Fruit fly (Drosophila melanogaster): ENCODE data around the gene Scgalpha.

Gene Scgalpha

dm6 chr2L:8302766-8303479, at the start of gene Scgalpha, which contains the start of gene wol:
TSS of gene Scgalpha (plus strand) at chr2L:8303429.
TSS of gene wol (minus strand) at chr2L:8302985.
- no peak for TF ChIP-seq CG17801 (GFP tag; optimal IDR thresholded peaks at IDR 0.05; ENCODE audit: partially characterized antibody)

dm6 chr2L:8255406-8255805, 47.8 kb upstream of the Scgalpha start:
- no peak for TF ChIP-seq CG17801 (GFP tag; optimal IDR thresholded peaks at IDR 0.05; ENCODE audit: partially characterized antibody)

- no peak for TF ChIP-seq CG17801 (GFP tag; optimal IDR thresholded peaks at IDR 0.05; ENCODE audit: partially characterized antibody)
Measured at dm6 chr2L:8257401-8258266, 45.6 kb upstream of the Scgalpha start, which contains the start of gene CG8086. TSS of gene CG8086 (minus strand) at chr2L:8257502.

dm6 chr2L:8266145-8266544, 37.1 kb upstream of the Scgalpha start:
- TF ChIP-seq CG17801 (GFP tag; optimal IDR thresholded peaks at IDR 0.05; ENCODE audit: partially characterized antibody): no peak

dm6 chr2L:8266670-8267435, 36.4 kb upstream of the Scgalpha start:
- no peak for TF ChIP-seq CG17801 (GFP tag; optimal IDR thresholded peaks at IDR 0.05; ENCODE audit: partially characterized antibody)

dm6 chr2L:8268679-8269078, 34.5 kb upstream of the Scgalpha start:
- TF ChIP-seq CG17801 (GFP tag; optimal IDR thresholded peaks at IDR 0.05; ENCODE audit: partially characterized antibody): no peak

dm6 chr2L:8270916-8271315, 32.3 kb upstream of the Scgalpha start:
- TF ChIP-seq CG17801 (GFP tag; optimal IDR thresholded peaks at IDR 0.05; ENCODE audit: partially characterized antibody): no peak

dm6 chr2L:8274127-8274526, 29.1 kb upstream of the Scgalpha start:
- TF ChIP-seq CG17801 (GFP tag; optimal IDR thresholded peaks at IDR 0.05; ENCODE audit: partially characterized antibody): no peak

- peak; percentile 25 for TF ChIP-seq CG17801 (GFP tag; optimal IDR thresholded peaks at IDR 0.05; ENCODE audit: partially characterized antibody)
Measured at dm6 chr2L:8274958-8275584, 28.2 kb upstream of the Scgalpha start.

- TF ChIP-seq CG17801 (GFP tag; optimal IDR thresholded peaks at IDR 0.05; ENCODE audit: partially characterized antibody): no peak
Measured at dm6 chr2L:8276287-8276686, 26.9 kb upstream of the Scgalpha start.

dm6 chr2L:8276880-8277279, 26.3 kb upstream of the Scgalpha start:
- TF ChIP-seq CG17801 (GFP tag; optimal IDR thresholded peaks at IDR 0.05; ENCODE audit: partially characterized antibody): no peak

dm6 chr2L:8277561-8278201, 25.5 kb upstream of the Scgalpha start:
- TF ChIP-seq CG17801 (GFP tag; optimal IDR thresholded peaks at IDR 0.05; ENCODE audit: partially characterized antibody): peak; percentile 95

dm6 chr2L:8279400-8280065, 23.7 kb upstream of the Scgalpha start:
- no peak for TF ChIP-seq CG17801 (GFP tag; optimal IDR thresholded peaks at IDR 0.05; ENCODE audit: partially characterized antibody)

dm6 chr2L:8280225-8280624, 23.0 kb upstream of the Scgalpha start:
- no peak for TF ChIP-seq CG17801 (GFP tag; optimal IDR thresholded peaks at IDR 0.05; ENCODE audit: partially characterized antibody)

All from ovary, adult (tissue).